Fruit fly (Drosophila melanogaster): Measurements from ENCODE around the gene CG32104.

CG32104 gene

DNA sequence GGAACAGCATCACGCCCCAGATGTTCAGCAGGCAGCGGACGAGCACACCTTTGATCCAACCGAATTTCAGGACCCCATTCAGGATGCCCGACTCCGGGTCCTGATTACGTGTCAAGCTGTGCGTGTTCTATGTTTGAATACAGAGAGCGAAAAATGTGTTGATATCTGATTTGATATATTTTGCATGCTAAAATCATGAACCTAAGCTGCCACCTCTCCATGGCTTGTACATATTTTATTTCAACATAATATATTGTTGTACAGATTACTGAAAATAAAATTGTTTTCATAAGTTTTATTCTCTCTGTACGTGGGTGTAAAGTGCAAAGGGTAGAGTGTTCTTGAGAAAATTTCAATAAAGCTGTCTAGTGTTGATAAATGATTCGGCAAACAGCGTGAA is 24.7 kb downstream of the CG32104 start (continued):
- TF ChIP-seq CG16779 (GFP tag; IDR thresholded peaks at IDR 0.05) (no peak), kni (GFP tag; optimal IDR thresholded peaks at IDR 0.05) (no peak), shn (GFP tag; optimal IDR thresholded peaks at IDR 0.05) (no peak), Neu2 (GFP tag; optimal IDR thresholded peaks at IDR 0.05; ENCODE audit: borderline replicate concordance) (no peak), Meics (GFP tag; optimal IDR thresholded peaks at IDR 0.05) (peak; percentile 17), gem (tag; optimal IDR thresholded peaks at IDR 0.05) (peak; percentile 28), Fer3 (tag; optimal IDR thresholded peaks at IDR 0.05) (peak; percentile 12), grau (tag; optimal IDR thresholded peaks at IDR 0.05) (no peak), ERR (GFP tag; optimal IDR thresholded peaks at IDR 0.05) (no peak), CG10565 (GFP tag; optimal IDR thresholded peaks at IDR 0.05) (no peak), CG43689 (GFP tag; IDR thresholded peaks at IDR 0.05) (no peak), usp (GFP tag; optimal IDR thresholded peaks at IDR 0.05) (no peak), CG3995 (GFP tag; optimal IDR thresholded peaks at IDR 0.05) (no peak), Dbx (GFP tag; IDR thresholded peaks at IDR 0.05) (no peak), CG31441 (GFP tag; IDR thresholded peaks at IDR 0.05) (0 out of 2 replicates have a peak, but pooled peaks have one; percentile 11), Bdp1 (GFP tag; optimal IDR thresholded peaks at IDR 0.05) (no peak), trh (GFP tag; optimal IDR thresholded peaks at IDR 0.05) (no peak), hkb (optimal IDR thresholded peaks at IDR 0.05) (no peak), hkb (GFP tag; IDR thresholded peaks at IDR 0.05) (0 out of 2 replicates have a peak, but pooled peaks have one; percentile 33), tna (GFP tag; IDR thresholded peaks at IDR 0.05; ENCODE audit: partially characterized antibody) (no peak), CG11398 (GFP tag; optimal IDR thresholded peaks at IDR 0.05) (no peak), CG32532 (GFP tag; IDR thresholded peaks at IDR 0.05) (peak; percentile 39; the same call in 1 of the 2 replicates), row (GFP tag; IDR thresholded peaks at IDR 0.05) (peak; percentile 41; the same call in 1 of the 3 replicates), CG17328 (GFP tag; IDR thresholded peaks at IDR 0.05) (0 out of 2 replicates have a peak, but pooled peaks have one; percentile 11), p53 (GFP tag; optimal IDR thresholded peaks at IDR 0.05) (no peak), dpn (GFP tag; optimal IDR thresholded peaks at IDR 0.05) (peak in 1 of 2 experiments; percentile 13), ken (GFP tag; IDR thresholded peaks at IDR 0.05) (no peak), Hmr (GFP tag; optimal IDR thresholded peaks at IDR 0.05) (peak; percentile 35), CG17568 (GFP tag; optimal IDR thresholded peaks at IDR 0.05) (no peak), Hr51 (GFP tag; optimal IDR thresholded peaks at IDR 0.05) (peak in 1 of 2 experiments; percentile 33), CG11504 (tag; optimal IDR thresholded peaks at IDR 0.05) (peak; percentile 33), dmrt99B (tag; optimal IDR thresholded peaks at IDR 0.05) (peak; percentile 36), zfh1 (GFP tag; IDR thresholded peaks at IDR 0.05) (no peak), bcd (GFP tag; optimal IDR thresholded peaks at IDR 0.05) (no peak), CG30403 (GFP tag; optimal IDR thresholded peaks at IDR 0.05) (peak; percentile 11), CG14441 (GFP tag; IDR thresholded peaks at IDR 0.05) (no peak), nau (GFP tag; optimal IDR thresholded peaks at IDR 0.05) (no peak), CG3847 (GFP tag; IDR thresholded peaks at IDR 0.05) (no peak), CG2120 (GFP tag; optimal IDR thresholded peaks at IDR 0.05) (peak; percentile 52), prd (optimal IDR thresholded peaks at IDR 0.05) (no peak), prd (GFP tag; IDR thresholded peaks at IDR 0.05) (0 out of 3 replicates have a peak, but pooled peaks have one; percentile 17)

DNA sequence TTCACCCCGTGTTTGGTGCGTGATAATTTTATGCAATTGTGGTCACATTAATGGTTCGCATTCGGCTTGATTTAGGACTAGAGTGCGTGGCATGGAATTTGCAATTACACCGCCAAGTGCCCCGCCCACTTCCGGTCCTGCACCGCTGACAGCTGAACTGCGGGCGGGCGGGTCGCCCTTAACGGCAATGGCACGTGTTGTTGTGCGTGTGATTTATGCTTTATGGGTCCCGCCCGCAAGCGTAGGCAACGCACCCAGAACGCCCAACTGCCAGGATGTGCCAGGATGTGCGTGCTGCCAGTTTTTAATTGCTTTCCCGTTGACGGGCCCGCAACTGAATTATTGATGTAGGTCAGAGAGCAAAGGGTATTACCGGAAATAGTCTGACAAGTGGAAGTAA is 35.4 kb downstream of the CG32104 start:
- TF ChIP-seq CG10543 (GFP tag; optimal IDR thresholded peaks at IDR 0.05) = no peak
- TF ChIP-seq Hey (tag; optimal IDR thresholded peaks at IDR 0.05) = peak; percentile 93
- TF ChIP-seq Bdp1 (GFP tag; optimal IDR thresholded peaks at IDR 0.05) = no peak
- no peak for TF ChIP-seq ATbp (GFP tag; optimal IDR thresholded peaks at IDR 0.05)
- TF ChIP-seq en (GFP tag; optimal IDR thresholded peaks at IDR 0.05) = no peak
- TF ChIP-seq Dref (GFP tag; IDR thresholded peaks at IDR 0.05) = 0 out of 2 replicates have a peak, but pooled peaks have one; percentile 6
- peak; percentile 51 for TF ChIP-seq abd-A (tag; optimal IDR thresholded peaks at IDR 0.05)
- TF ChIP-seq jigr1 (GFP tag; IDR thresholded peaks at IDR 0.05) = 0 out of 3 replicates have a peak, but pooled peaks have one; percentile 21
- no peak for TF ChIP-seq btn (GFP tag; optimal IDR thresholded peaks at IDR 0.05)
- no peak for TF ChIP-seq CG7271 (tag; optimal IDR thresholded peaks at IDR 0.05)
- TF ChIP-seq eve (GFP tag; optimal IDR thresholded peaks at IDR 0.05) = no peak
- TF ChIP-seq nmo (GFP tag; optimal IDR thresholded peaks at IDR 0.05) = no peak
- no peak for TF ChIP-seq ssp (GFP tag; IDR thresholded peaks at IDR 0.05)
- no peak for TF ChIP-seq CG1233 (GFP tag; optimal IDR thresholded peaks at IDR 0.05)
